Fruit fly (Drosophila melanogaster) whole organism: ENCODE measurements around the gene Mics1.

Experiments
- CG8478 ChIP-seq: fragments of >200 bp; optimal IDR thresholded peaks from 2 replicates; lab custom pipeline; 2018; ENCODE audit warnings: inconsistent platforms
- EcR ChIP-seq, 2 experiments: fragments of >200 bp; optimal IDR thresholded peaks; 2 replicates each; lab custom pipeline; 2017; ENCODE audit warnings: missing biosample characterization in 2 of 2, missing genetic modification characterization in 2 of 2, missing genetic modification reagents in 2 of 2
- pan ChIP-seq: fragments of >200 bp; optimal IDR thresholded peaks from 2 replicates; lab custom pipeline; 2017
- psq ChIP-seq: fragments of >200 bp; optimal IDR thresholded peaks from 2 replicates; lab custom pipeline; 2017

DNA sequence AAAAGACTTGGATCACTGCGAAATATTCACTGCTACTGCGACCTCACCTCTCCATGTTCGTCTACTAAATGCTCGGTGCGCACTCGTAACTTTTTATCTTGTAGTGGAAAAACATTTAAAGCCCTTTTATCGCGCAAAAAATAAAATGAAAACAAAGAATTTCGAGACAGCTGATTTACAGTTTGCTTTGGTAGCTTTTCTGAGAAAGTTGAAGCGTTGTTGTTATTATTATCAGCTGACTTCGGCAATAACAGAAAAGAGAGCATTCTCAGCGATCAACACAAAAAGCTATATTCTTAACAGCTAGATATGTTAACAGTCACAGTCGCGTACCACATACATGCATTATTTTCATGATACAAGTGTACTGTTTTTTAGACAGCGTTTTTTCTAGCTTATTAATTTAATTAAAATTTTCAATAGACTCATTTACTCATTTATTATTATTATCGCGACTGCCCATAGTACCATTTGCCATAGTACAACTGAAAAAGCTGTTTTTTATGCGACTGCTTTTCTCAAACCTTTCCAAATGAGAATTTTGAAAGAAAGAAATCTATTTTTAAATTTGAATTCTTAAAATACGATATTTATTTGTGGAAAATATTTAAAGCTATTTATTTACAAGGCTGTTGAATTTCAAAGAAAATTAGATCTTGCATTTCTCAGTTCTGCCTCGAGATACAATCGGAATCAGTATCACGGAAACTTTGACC lies 39.1 kb upstream of the Mics1 start, which contains the start of the genes alpha-Est3 and alpha-Est2:
- TF ChIP-seq pan (lab: Kevin White, UChicago) (no peak), EcR (GFP tag; optimal IDR thresholded peaks at IDR 0.05; lab: Kevin White, UChicago) (no peak), psq (no peak), CG8478 (no peak)
